Fruit fly (Drosophila melanogaster): ENCODE measurements around the gene Cdc37.

The Cdc37 gene

dm6 chr3L:1777249-1777648, 17.9 kb upstream of the Cdc37 start, which contains the start of the genes CG2021 and mRpL46:
Gene CG2021 (minus strand): TSS chr3L:1777411.
Gene mRpL46 (plus strand): TSS chr3L:1777439.
- TF ChIP-seq usp (GFP tag; optimal IDR thresholded peaks at IDR 0.05) (no peak), pan (optimal IDR thresholded peaks at IDR 0.05) (no peak), psq (optimal IDR thresholded peaks at IDR 0.05) (no peak), EcR (GFP tag; optimal IDR thresholded peaks at IDR 0.05) (no peak), Dll (optimal IDR thresholded peaks at IDR 0.05) (no peak), CG8478 (optimal IDR thresholded peaks at IDR 0.05) (no peak)

DNA sequence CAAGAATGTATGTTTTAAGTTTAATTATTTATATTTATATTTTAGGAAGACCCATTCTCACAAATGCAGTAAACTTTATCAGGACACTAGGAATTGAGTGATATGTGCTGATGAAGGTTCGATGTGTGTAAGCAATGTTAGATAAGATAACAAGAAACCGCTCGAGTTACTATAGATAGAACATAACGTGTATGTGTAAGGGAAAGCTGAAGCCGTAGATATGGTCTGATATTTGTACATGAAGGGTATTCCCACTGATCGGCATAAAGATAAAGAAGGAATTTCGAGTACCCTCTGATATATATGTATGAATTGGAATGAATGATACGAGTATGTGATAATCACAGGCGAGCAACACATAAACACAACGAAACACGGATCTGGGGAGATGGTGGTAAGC, 11.1 kb upstream of the Cdc37 start:
- TF ChIP-seq pan (optimal IDR thresholded peaks at IDR 0.05) (no peak), EcR (GFP tag; optimal IDR thresholded peaks at IDR 0.05) (no peak), psq (optimal IDR thresholded peaks at IDR 0.05) (no peak), usp (GFP tag; optimal IDR thresholded peaks at IDR 0.05) (no peak), Dll (optimal IDR thresholded peaks at IDR 0.05) (no peak), CG8478 (optimal IDR thresholded peaks at IDR 0.05) (no peak)

DNA sequence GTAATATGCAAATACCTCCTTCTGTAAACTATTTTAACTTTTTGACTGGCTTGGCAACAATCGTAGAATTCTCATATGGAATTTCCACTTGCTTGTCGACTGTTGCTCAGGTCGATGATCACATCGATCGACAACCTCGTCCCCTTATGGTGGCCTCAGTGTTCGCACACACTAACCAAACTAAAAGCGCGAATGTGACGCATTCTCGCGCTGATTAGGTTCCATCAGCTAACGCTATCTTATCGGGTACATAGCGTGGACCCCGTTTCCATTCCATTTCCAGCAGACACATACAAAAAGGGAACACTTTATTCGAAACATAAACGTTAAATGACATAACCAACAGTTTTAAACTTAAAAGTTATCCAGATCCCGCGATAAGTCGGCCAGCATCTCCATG, 5.9 kb upstream of the Cdc37 start:
- TF ChIP-seq EcR (GFP tag; optimal IDR thresholded peaks at IDR 0.05) (no peak), pan (optimal IDR thresholded peaks at IDR 0.05) (no peak), psq (optimal IDR thresholded peaks at IDR 0.05) (no peak), CG8478 (optimal IDR thresholded peaks at IDR 0.05) (no peak), Dll (optimal IDR thresholded peaks at IDR 0.05) (no peak), usp (GFP tag; optimal IDR thresholded peaks at IDR 0.05) (no peak)

DNA sequence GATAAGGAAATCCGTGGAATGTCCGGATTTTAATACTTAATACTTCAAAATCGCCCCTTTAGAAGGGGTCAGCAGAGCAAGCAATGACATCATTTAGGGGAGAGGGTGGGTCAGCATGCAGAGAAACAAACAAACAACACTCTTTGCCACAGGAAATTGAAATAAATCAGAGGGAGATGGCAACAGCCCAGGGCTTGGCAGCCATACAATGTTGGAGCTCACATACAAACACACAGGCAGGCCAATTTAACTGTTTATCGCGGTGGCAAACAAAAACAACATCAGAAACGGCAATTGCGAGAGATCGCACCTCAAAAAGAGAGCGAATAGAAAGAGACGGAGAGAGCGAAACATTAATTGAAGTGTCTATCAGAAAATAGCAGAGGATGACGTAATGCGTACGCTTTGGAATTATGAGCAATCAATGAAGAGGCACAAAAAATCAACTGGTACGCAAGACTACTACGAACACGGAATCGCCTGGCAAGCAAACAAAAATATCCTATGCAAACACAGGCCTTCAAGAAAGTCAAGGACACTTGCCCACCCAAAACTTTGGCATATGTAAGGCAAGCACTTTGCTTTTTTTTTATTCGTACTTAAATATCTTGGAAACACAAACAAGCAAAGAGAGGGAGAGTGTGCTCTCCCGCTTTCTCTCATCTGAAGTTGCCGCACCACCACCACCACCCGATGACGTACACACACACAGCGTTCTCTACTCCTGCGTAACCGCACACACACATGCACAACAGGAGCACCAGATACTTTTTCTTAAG, 839 bp upstream of the Cdc37 start:
- TF ChIP-seq Dll (optimal IDR thresholded peaks at IDR 0.05) (peak; percentile 85), usp (GFP tag; optimal IDR thresholded peaks at IDR 0.05) (no peak)

- TF ChIP-seq pan (optimal IDR thresholded peaks at IDR 0.05) (no peak), psq (optimal IDR thresholded peaks at IDR 0.05) (no peak), Dll (optimal IDR thresholded peaks at IDR 0.05) (no peak), EcR (GFP tag; optimal IDR thresholded peaks at IDR 0.05) (no peak), usp (GFP tag; optimal IDR thresholded peaks at IDR 0.05) (no peak), CG8478 (optimal IDR thresholded peaks at IDR 0.05) (no peak)
These were observed 1.8 kb downstream of the Cdc37 start, which contains the start of gene CG12020 for dm6 chr3L:1797005-1797404. Gene CG12020 (plus strand): TSS chr3L:1797305.

DNA sequence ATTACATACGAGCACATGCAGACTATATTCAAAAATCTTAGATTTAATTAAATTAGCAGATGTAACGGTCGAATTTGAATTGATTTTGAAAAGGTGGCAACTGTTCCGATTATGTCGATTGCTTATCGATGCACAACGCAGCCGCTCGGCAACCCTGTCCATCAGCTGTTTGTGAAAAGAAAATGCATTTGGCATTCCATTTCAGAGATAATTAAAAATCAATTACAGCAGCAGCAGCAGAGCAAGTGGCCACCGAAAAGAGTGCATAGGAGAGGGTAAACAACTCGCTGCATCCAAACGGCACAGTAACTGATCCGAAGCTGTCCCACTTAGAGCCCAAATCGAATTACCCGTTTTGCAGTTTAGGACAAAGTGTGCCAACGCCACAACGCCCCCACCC, 3.5 kb downstream of the Cdc37 start, which contains the start of gene Patj:
Gene Patj (plus strand): TSS at position 155 of the 400 bp plus-strand sequence.
- no peak for TF ChIP-seq psq (optimal IDR thresholded peaks at IDR 0.05)
- no peak for TF ChIP-seq EcR (GFP tag; optimal IDR thresholded peaks at IDR 0.05)
- TF ChIP-seq Dll (optimal IDR thresholded peaks at IDR 0.05) = peak; percentile 54

- TF ChIP-seq EcR (GFP tag; optimal IDR thresholded peaks at IDR 0.05) = no peak
- no peak for TF ChIP-seq pan (optimal IDR thresholded peaks at IDR 0.05)
- TF ChIP-seq usp (GFP tag; optimal IDR thresholded peaks at IDR 0.05) = no peak
- no peak for TF ChIP-seq Dll (optimal IDR thresholded peaks at IDR 0.05)
- TF ChIP-seq CG8478 (optimal IDR thresholded peaks at IDR 0.05) = no peak
- TF ChIP-seq psq (optimal IDR thresholded peaks at IDR 0.05) = peak; percentile 57
These were observed 7.6 kb downstream of the Cdc37 start, which contains the start of the genes JTBR and CG42676 for dm6 chr3L:1802802-1803201. Gene JTBR (minus strand): TSS chr3L:1802856. Gene CG42676 (plus strand): TSS chr3L:1803107.

DNA sequence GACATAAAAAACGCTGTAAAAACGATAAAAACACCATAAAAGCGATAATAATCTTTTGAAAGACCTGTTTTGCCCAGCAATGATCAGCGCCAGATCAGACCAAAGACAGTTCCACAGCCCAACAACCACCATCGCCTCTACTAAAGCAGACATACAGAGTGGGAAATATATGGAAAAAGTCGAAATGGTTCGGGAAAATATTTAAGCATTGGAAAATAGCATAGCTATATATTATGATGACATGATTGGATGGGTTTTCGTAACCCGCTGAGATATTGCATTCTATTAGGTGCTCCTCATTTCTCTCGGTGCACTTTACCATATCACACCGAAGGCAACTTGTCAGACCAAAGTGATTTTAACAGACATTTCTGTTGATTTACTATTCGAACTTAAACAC, 13.4 kb downstream of the Cdc37 start:
- no peak for TF ChIP-seq usp (GFP tag; optimal IDR thresholded peaks at IDR 0.05)
- no peak for TF ChIP-seq Dll (optimal IDR thresholded peaks at IDR 0.05)
- TF ChIP-seq EcR (GFP tag; optimal IDR thresholded peaks at IDR 0.05) = no peak
- no peak for TF ChIP-seq CG8478 (optimal IDR thresholded peaks at IDR 0.05)
- no peak for TF ChIP-seq psq (optimal IDR thresholded peaks at IDR 0.05)
- TF ChIP-seq pan (optimal IDR thresholded peaks at IDR 0.05) = no peak

dm6 chr3L:1810288-1810687, 15.1 kb downstream of the Cdc37 start, which contains the start of gene GV1:
Gene GV1 (plus strand): TSS chr3L:1810588.
- TF ChIP-seq psq (optimal IDR thresholded peaks at IDR 0.05) = no peak
- no peak for TF ChIP-seq EcR (GFP tag; optimal IDR thresholded peaks at IDR 0.05)
- TF ChIP-seq CG8478 (optimal IDR thresholded peaks at IDR 0.05) = no peak
- no peak for TF ChIP-seq usp (GFP tag; optimal IDR thresholded peaks at IDR 0.05)
- TF ChIP-seq pan (optimal IDR thresholded peaks at IDR 0.05) = no peak
- no peak for TF ChIP-seq Dll (optimal IDR thresholded peaks at IDR 0.05)

DNA sequence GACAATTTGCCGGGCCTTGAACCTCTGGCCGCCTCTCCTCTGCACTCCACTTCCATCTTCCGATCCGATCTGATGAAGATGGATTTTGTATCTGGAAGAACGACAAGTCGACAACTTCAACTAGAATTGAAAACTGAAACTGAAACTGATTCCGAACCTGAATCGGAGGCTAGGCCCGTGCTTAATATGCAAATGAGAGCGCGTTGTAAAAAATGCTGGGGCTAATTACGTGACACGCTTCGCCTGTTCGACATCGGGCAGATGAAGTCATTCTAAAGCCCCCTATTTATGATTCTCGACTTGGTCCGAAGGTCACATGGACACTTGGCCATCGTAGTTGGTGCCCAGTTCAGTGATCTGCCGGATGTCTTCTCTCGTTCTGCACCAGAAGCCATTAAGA, 21.4 kb downstream of the Cdc37 start:
- TF ChIP-seq usp (GFP tag; optimal IDR thresholded peaks at IDR 0.05) (no peak), Dll (optimal IDR thresholded peaks at IDR 0.05) (no peak), psq (optimal IDR thresholded peaks at IDR 0.05) (no peak), CG8478 (optimal IDR thresholded peaks at IDR 0.05) (no peak), pan (optimal IDR thresholded peaks at IDR 0.05) (no peak), EcR (GFP tag; optimal IDR thresholded peaks at IDR 0.05) (no peak)

DNA sequence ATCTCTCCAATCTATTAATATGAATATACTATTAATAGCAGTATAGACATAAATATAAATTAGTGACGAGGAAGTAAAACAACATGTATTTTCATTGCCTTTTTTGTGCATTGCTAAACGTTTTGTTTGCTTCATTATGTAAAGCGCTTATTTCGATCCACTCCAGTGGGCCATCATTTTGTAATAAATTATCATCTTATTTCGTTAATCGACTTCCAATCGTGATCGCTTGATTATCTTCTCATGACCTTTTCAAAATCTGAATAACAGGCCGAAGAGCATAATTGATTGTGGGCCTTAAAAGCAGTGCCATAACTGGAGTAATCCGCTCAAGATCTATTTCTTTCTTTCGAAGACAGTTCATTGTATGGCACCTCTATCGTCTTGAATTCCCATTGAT, 22.2 kb downstream of the Cdc37 start:
- TF ChIP-seq psq (optimal IDR thresholded peaks at IDR 0.05) (no peak), usp (GFP tag; optimal IDR thresholded peaks at IDR 0.05) (no peak), CG8478 (optimal IDR thresholded peaks at IDR 0.05) (no peak), Dll (optimal IDR thresholded peaks at IDR 0.05) (no peak), EcR (GFP tag; optimal IDR thresholded peaks at IDR 0.05) (no peak)

dm6 chr3L:1818834-1819233, 23.6 kb downstream of the Cdc37 start:
- TF ChIP-seq pan (optimal IDR thresholded peaks at IDR 0.05) (no peak), psq (optimal IDR thresholded peaks at IDR 0.05) (no peak), usp (GFP tag; optimal IDR thresholded peaks at IDR 0.05) (no peak), Dll (optimal IDR thresholded peaks at IDR 0.05) (no peak), EcR (GFP tag; optimal IDR thresholded peaks at IDR 0.05) (no peak)

All from whole organism.